Fruit fly (Drosophila melanogaster) whole organism, prepupa: ENCODE data around the gene CG42514.
A peak's percentile ranks its signal among the peaks of the same experiment; 100 is the strongest.

Experiments used
- Blimp-1 ChIP-seq: fragments of 200-800 bp; sonication (Bioruptor generic); optimal IDR thresholded peaks from 3 replicates; lab custom pipeline; 2017; ENCODE audit warnings: missing biosample characterization, missing genetic modification characterization, mild to moderate bottlenecking, moderate library complexity, missing genetic modification reagents
- CG10631 ChIP-seq: fragments of 200-800 bp; sonication (Bioruptor generic); optimal IDR thresholded peaks from 2 replicates; lab custom pipeline; 2016; ENCODE audit warnings: missing biosample characterization, missing genetic modification characterization
- CG11902 ChIP-seq: fragments of 200-800 bp; sonication (Bioruptor generic); optimal IDR thresholded peaks from 3 replicates; lab custom pipeline; 2016; ENCODE audit warnings: missing biosample characterization, missing genetic modification characterization
- CG1621 ChIP-seq: fragments of 200-800 bp; sonication (Bioruptor generic); optimal IDR thresholded peaks from 3 replicates; lab custom pipeline; 2018; ENCODE audit warnings: missing biosample characterization, mild to moderate bottlenecking, missing genetic modification characterization
- CG16779 ChIP-seq: fragments of 200-800 bp; sonication (Bioruptor generic); optimal IDR thresholded peaks from 3 replicates; lab custom pipeline; 2017; ENCODE audit warnings: missing biosample characterization, mild to moderate bottlenecking, missing genetic modification characterization
- CG31627 ChIP-seq: fragments of 200-800 bp; sonication (Bioruptor generic); optimal IDR thresholded peaks from 3 replicates; lab custom pipeline; 2016; ENCODE audit warnings: missing biosample characterization, missing genetic modification characterization
- CG32006 ChIP-seq: fragments of 200-800 bp; sonication (Bioruptor generic); optimal IDR thresholded peaks from 3 replicates; lab custom pipeline; 2017; ENCODE audit warnings: missing biosample characterization, mild to moderate bottlenecking, missing genetic modification characterization
- CG3919 ChIP-seq: fragments of 200-800 bp; sonication (Bioruptor generic); optimal IDR thresholded peaks from 3 replicates; lab custom pipeline; 2016; ENCODE audit warnings: missing biosample characterization, missing genetic modification characterization
- CG4318 ChIP-seq: fragments of 200-800 bp; sonication (Bioruptor generic); optimal IDR thresholded peaks from 3 replicates; lab custom pipeline; 2017; ENCODE audit warnings: missing biosample characterization, mild to moderate bottlenecking, missing genetic modification characterization
- CG6276 ChIP-seq: fragments of 200-800 bp; sonication (Bioruptor generic); optimal IDR thresholded peaks from 2 replicates; lab custom pipeline; 2017; ENCODE audit warnings: missing biosample characterization, mild to moderate bottlenecking, missing genetic modification characterization
- CG6792 ChIP-seq: fragments of 200-800 bp; sonication (Bioruptor generic); optimal IDR thresholded peaks from 3 replicates; lab custom pipeline; 2016; ENCODE audit warnings: missing biosample characterization, missing genetic modification characterization
- CG6808 ChIP-seq: fragments of 200-800 bp; sonication (Bioruptor generic); optimal IDR thresholded peaks from 3 replicates; lab custom pipeline; 2017; ENCODE audit warnings: missing biosample characterization, missing genetic modification characterization, mild to moderate bottlenecking, moderate library complexity, missing genetic modification reagents
- CG7368 ChIP-seq: fragments of 200-800 bp; sonication (Bioruptor generic); optimal IDR thresholded peaks from 3 replicates; lab custom pipeline; 2016; ENCODE audit warnings: missing biosample characterization, missing genetic modification characterization
- CG8119 ChIP-seq: fragments of 200-800 bp; sonication (Bioruptor generic); IDR thresholded peaks from 3 replicates; pipeline ENCODE4 v1.3.6; 2022; ENCODE audit warnings: missing biosample characterization, missing genetic modification characterization
- CG9139 ChIP-seq: fragments of 200-800 bp; sonication (Bioruptor generic); optimal IDR thresholded peaks from 3 replicates; lab custom pipeline; 2017; ENCODE audit warnings: missing biosample characterization, mild to moderate bottlenecking, missing genetic modification characterization
- Eip78C ChIP-seq: fragments of 200-800 bp; sonication (Bioruptor generic); peaks from one replicate; lab custom pipeline; 2016; ENCODE audit warnings: missing biosample characterization, missing genetic modification characterization
- Eip93F ChIP-seq: fragments of 200-800 bp; sonication (Bioruptor generic); optimal IDR thresholded peaks from 2 replicates; lab custom pipeline; 2016; ENCODE audit warnings: missing biosample characterization, mild to moderate bottlenecking, missing genetic modification characterization
- Ets96B ChIP-seq: fragments of 200-800 bp; optimal IDR thresholded peaks from 2 replicates; lab custom pipeline; 2019; ENCODE audit warnings: missing biosample characterization, mild to moderate bottlenecking, missing genetic modification characterization, moderate library complexity
- Hr38 ChIP-seq: sonication (Bioruptor generic); optimal IDR thresholded peaks from 2 replicates; lab custom pipeline; 2016; ENCODE audit warnings: missing biosample characterization, missing genetic modification characterization
- Hr39 ChIP-seq: fragments of 200-800 bp; sonication (Bioruptor generic); optimal IDR thresholded peaks from 2 replicates; lab custom pipeline; 2016; ENCODE audit warnings: missing biosample characterization, missing genetic modification characterization
- Hr4 ChIP-seq: fragments of 200-800 bp; sonication (Bioruptor generic); optimal IDR thresholded peaks from 3 replicates; lab custom pipeline; 2016; ENCODE audit warnings: missing biosample characterization, missing genetic modification characterization
- OdsH ChIP-seq: fragments of 200-800 bp; sonication (Bioruptor generic); optimal IDR thresholded peaks from 3 replicates; lab custom pipeline; 2016; ENCODE audit warnings: missing biosample characterization, missing genetic modification characterization
- Smox ChIP-seq: fragments of 200-800 bp; sonication (Bioruptor generic); optimal IDR thresholded peaks from 3 replicates; lab custom pipeline; 2016; ENCODE audit warnings: missing biosample characterization, missing genetic modification characterization
- Sox14 ChIP-seq: fragments of 200-800 bp; sonication (Bioruptor generic); optimal IDR thresholded peaks from 3 replicates; lab custom pipeline; 2016; ENCODE audit warnings: missing biosample characterization, missing genetic modification characterization
- achi ChIP-seq: fragments of 200-800 bp; sonication (Bioruptor generic); optimal IDR thresholded peaks from 3 replicates; lab custom pipeline; 2016; ENCODE audit warnings: missing biosample characterization, missing genetic modification characterization
- cyc ChIP-seq: fragments of 200-800 bp; sonication (Bioruptor generic); optimal IDR thresholded peaks from 3 replicates; lab custom pipeline; 2016; ENCODE audit warnings: missing biosample characterization, missing genetic modification characterization
- eg ChIP-seq: fragments of 200-800 bp; sonication (Bioruptor generic); IDR thresholded peaks from 3 replicates; pipeline ENCODE4 v1.3.6; 2022; ENCODE audit warnings: missing biosample characterization, missing genetic modification characterization
- esn ChIP-seq: fragments of 200-800 bp; sonication (Bioruptor generic); optimal IDR thresholded peaks from 2 replicates; lab custom pipeline; 2016; ENCODE audit warnings: missing biosample characterization, mild to moderate bottlenecking, missing genetic modification characterization, moderate library complexity
- fd59A ChIP-seq: fragments of 200-800 bp; sonication (Bioruptor generic); optimal IDR thresholded peaks from 2 replicates; lab custom pipeline; 2017; ENCODE audit warnings: missing biosample characterization, mild to moderate bottlenecking, missing genetic modification characterization, missing genetic modification reagents
- fd85E ChIP-seq: fragments of 200-800 bp; sonication (Bioruptor generic); optimal IDR thresholded peaks from 3 replicates; lab custom pipeline; 2016; ENCODE audit warnings: missing biosample characterization, missing genetic modification characterization
- fkh ChIP-seq: fragments of 200-800 bp; sonication (Bioruptor generic); optimal IDR thresholded peaks from 3 replicates; lab custom pipeline; 2017; ENCODE audit warnings: missing biosample characterization, mild to moderate bottlenecking, missing genetic modification characterization, moderate library complexity
- lz ChIP-seq: fragments of 200-800 bp; sonication (Bioruptor generic); optimal IDR thresholded peaks from 3 replicates; lab custom pipeline; 2016; ENCODE audit warnings: missing biosample characterization, missing genetic modification characterization
- pdm3 ChIP-seq: fragments of 200-800 bp; sonication (Bioruptor generic); optimal IDR thresholded peaks from 3 replicates; lab custom pipeline; 2016; ENCODE audit warnings: missing biosample characterization, missing genetic modification characterization
- salr ChIP-seq, 2 experiments: fragments of 200-800 bp; sonication (Bioruptor generic); optimal IDR thresholded peaks; 3 replicates each; lab custom pipeline; 2016 to 2018; ENCODE audit warnings: missing biosample characterization in 2 of 2, missing genetic modification characterization in 2 of 2, mild to moderate bottlenecking in 1 of 2
- spab ChIP-seq: fragments of 200-800 bp; sonication (Bioruptor generic); optimal IDR thresholded peaks from 2 replicates; lab custom pipeline; 2017; ENCODE audit warnings: missing biosample characterization, mild to moderate bottlenecking, missing genetic modification characterization, missing genetic modification reagents
- ss ChIP-seq, 2 experiments: fragments of 200-800 bp; sonication (Bioruptor generic); optimal IDR thresholded peaks; 2 replicates in 1 of 2; 3 replicates in 1 of 2; lab custom pipeline; 2017 to 2018; ENCODE audit warnings: mild to moderate bottlenecking in 2 of 2, missing biosample characterization in 2 of 2, missing genetic modification characterization in 2 of 2, moderate library complexity in 1 of 2
- svp ChIP-seq: fragments of 200-800 bp; sonication (Bioruptor generic); peaks from one replicate; lab custom pipeline; 2016; ENCODE audit warnings: missing biosample characterization, missing genetic modification characterization

CG42514 gene

DNA sequence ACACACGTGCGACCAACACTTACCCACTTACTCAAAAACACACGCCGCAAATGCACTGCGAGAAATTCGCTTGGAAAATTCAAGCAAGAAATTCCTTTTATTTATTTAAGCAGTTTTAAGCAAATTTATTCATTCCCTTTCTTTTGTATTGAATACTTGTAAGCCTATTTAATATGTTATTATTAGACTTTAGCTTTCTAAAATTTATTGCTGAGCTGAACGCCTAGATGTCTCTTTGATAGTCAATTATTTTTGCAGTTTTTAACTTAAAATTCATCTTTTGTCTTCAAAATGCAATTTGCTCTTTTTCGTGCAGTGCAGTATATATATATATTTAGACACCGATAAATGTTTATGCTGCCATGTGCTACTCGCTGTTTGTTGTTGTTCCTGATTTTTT, 37.9 kb upstream of the CG42514 start:
- TF ChIP-seq lz (GFP tag; lab: Kevin White, UChicago) (peak; percentile 11), cyc (GFP tag; lab: Kevin White, UChicago) (peak; percentile 36), salr (GFP tag; optimal IDR thresholded peaks at IDR 0.05; lab: Kevin White, UChicago) (no peak), OdsH (GFP tag; lab: Kevin White, UChicago) (peak; percentile 35), CG4318 (GFP tag; lab: Kevin White, UChicago) (peak; percentile 17), pdm3 (GFP tag; lab: Kevin White, UChicago) (peak; percentile 17), Blimp-1 (GFP tag; lab: Kevin White, UChicago) (no peak), Hr39 (GFP tag; lab: Kevin White, UChicago) (peak; percentile 6), CG16779 (tag; lab: Kevin White, UChicago) (no peak), Eip78C (GFP tag; lab: Kevin White, UChicago) (peak; percentile 72), CG31627 (GFP tag; lab: Kevin White, UChicago) (no peak), Smox (GFP tag; lab: Kevin White, UChicago) (peak; percentile 10), CG32006 (GFP tag; lab: Kevin White, UChicago) (peak; percentile 54), Sox14 (GFP tag; lab: Kevin White, UChicago) (peak; percentile 7), CG6276 (GFP tag; lab: Kevin White, UChicago) (no peak), fkh (GFP tag; lab: Kevin White, UChicago) (peak; percentile 73), CG3919 (GFP tag; lab: Kevin White, UChicago) (peak; percentile 30), CG10631 (GFP tag; lab: Kevin White, UChicago) (peak; percentile 14), CG9139 (GFP tag; lab: Kevin White, UChicago) (no peak), CG7368 (no peak), achi (GFP tag; lab: Kevin White, UChicago) (peak; percentile 4), CG6808 (GFP tag; lab: Kevin White, UChicago) (no peak), CG11902 (GFP tag; lab: Kevin White, UChicago) (no peak), spab (GFP tag; lab: Kevin White, UChicago) (no peak), CG6792 (GFP tag; lab: Kevin White, UChicago) (no peak), ss (GFP tag; optimal IDR thresholded peaks at IDR 0.05; lab: Kevin White, UChicago) (no peak), svp (GFP tag; lab: Kevin White, UChicago) (peak; percentile 65), Hr38 (GFP tag; lab: Kevin White, UChicago) (no peak), Hr4 (GFP tag; lab: Kevin White, UChicago) (peak; percentile 44), Ets96B (tag; lab: Kevin White, UChicago) (no peak), Eip93F (GFP tag; lab: Kevin White, UChicago) (no peak)
- TF ChIP-seq, all 60 proteins: peak for 16

DNA sequence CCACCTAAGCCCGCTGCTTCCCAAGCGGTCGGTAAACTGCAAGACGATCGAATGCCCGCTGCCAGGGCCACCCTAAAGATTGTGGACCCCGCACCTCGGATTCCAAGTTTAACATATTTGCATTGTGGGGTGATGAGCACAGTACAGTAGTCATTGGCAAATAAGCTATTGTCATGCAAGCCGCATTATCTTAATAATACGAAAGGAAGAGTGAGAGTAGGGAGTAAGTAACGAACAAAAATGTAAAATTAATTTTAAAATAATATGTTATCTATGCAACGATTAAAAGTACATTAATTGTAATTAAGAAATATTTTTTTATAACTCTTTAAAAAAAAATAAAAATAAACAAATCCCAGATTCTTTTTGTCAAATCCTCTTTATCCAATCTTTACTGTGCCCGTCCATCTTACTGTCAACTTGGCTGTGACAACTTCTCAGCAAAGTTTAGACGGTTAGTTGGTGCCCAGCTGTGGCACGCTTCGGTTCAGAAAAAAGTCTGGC, 1.2 kb upstream of the CG42514 start, which contains the start of gene st:
Gene st, plus strand, starts transcription at position 454 of the 504 bp plus-strand sequence.
- TF ChIP-seq fkh (GFP tag; lab: Kevin White, UChicago) (peak; percentile 18), achi (GFP tag; lab: Kevin White, UChicago) (peak; percentile 7), Hr4 (GFP tag; lab: Kevin White, UChicago) (peak; percentile 24), CG32006 (GFP tag; lab: Kevin White, UChicago) (peak; percentile 45), CG1621 (tag; lab: Kevin White, UChicago) (no peak), OdsH (GFP tag; lab: Kevin White, UChicago) (peak; percentile 17), CG31627 (GFP tag; lab: Kevin White, UChicago) (no peak), CG10631 (GFP tag; lab: Kevin White, UChicago) (peak; percentile 21), lz (GFP tag; lab: Kevin White, UChicago) (no peak), fd59A (no peak)

DNA sequence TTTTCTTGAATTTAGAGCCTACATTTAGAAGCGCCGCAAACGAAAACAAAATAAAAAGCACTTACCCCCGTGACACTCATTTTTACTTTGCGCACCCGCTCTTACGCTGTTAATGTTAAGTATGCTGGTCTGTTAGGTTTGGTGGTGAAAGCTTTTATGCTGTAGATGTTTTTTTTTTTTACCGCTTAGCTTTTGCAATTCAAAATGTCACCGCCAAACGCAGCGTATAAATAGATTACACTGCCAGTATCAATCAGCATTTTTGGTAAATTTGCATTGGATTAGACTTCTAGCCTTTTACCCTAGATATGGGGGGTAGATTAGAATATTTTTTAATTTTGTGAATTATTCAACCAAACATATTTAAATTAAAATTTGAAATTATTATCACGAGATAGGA, 801 bp downstream of the CG42514 start:
- TF ChIP-seq Eip78C (GFP tag; lab: Kevin White, UChicago) (peak; percentile 13), Eip93F (GFP tag; lab: Kevin White, UChicago) (no peak), fd85E (GFP tag; lab: Kevin White, UChicago) (no peak), esn (GFP tag; lab: Kevin White, UChicago) (no peak), cyc (GFP tag; lab: Kevin White, UChicago) (no peak), eg (peak; percentile 20; the same call in 1 of the 3 replicates), CG11902 (GFP tag; lab: Kevin White, UChicago) (no peak), Sox14 (GFP tag; lab: Kevin White, UChicago) (no peak), CG8119 (GFP tag; lab: Robert Waterston, UW) (peak; percentile 33; the same call in 1 of the 3 replicates)
- TF ChIP-seq, all 60 proteins: peak for 3
